Worm (Caenorhabditis elegans) whole organism, L4 larva: Measurements from ENCODE around the gene rga-3.

Source experiments
- F37D6.2 ChIP-seq: sonication (generic microtip); optimal IDR thresholded peaks from 2 replicates; lab custom pipeline; 2016; ENCODE audit warnings: mild to moderate bottlenecking, missing genetic modification characterization, missing compliant biosample characterization
- R02D3.7 ChIP-seq: fragments of 150-350 bp; sonication (generic microtip); optimal IDR thresholded peaks from 3 replicates; lab custom pipeline; 2014; ENCODE audit warnings: missing biosample characterization, missing genetic modification characterization
- T26A8.4 ChIP-seq: fragments of 200-800 bp; sonication (Bioruptor generic); IDR thresholded peaks from 2 replicates; pipeline ENCODE4 v1.3.6; 2022; ENCODE audit warnings: missing genetic modification characterization, missing compliant biosample characterization
- Y105C5A.15 ChIP-seq: fragments of 200-800 bp; sonication (Bioruptor generic); IDR thresholded peaks from 2 replicates; pipeline ENCODE4 v1.3.6; 2022; ENCODE audit warnings: missing genetic modification characterization, missing compliant biosample characterization
- Y5F2A.4 ChIP-seq: fragments of 200-800 bp; sonication (Bioruptor generic); optimal IDR thresholded peaks from 2 replicates; lab custom pipeline; 2018; ENCODE audit warnings: mild to moderate bottlenecking, missing genetic modification characterization, missing compliant biosample characterization
- ZK337.2 ChIP-seq: fragments of 200-800 bp; sonication (Bioruptor generic); IDR thresholded peaks from 2 replicates; pipeline ENCODE4 v1.3.6; 2022; ENCODE audit warnings: missing genetic modification reagents, missing genetic modification characterization, missing compliant biosample characterization
- aha-1 ChIP-seq: fragments of 150-350 bp; peaks from one replicate; lab custom pipeline; 2014; ENCODE audit warnings: missing biosample characterization, missing genetic modification characterization
- ama-1 ChIP-seq: fragments of 150-350 bp; optimal IDR thresholded peaks from 2 replicates; lab custom pipeline; 2014; ENCODE audit warnings: inconsistent platforms, mixed read lengths
- arid-1 ChIP-seq: fragments of 200-800 bp; sonication (Bioruptor generic); conservative IDR thresholded peaks from 2 replicates; pipeline ENCODE4 v1.3.6; 2022; ENCODE audit warnings: missing genetic modification reagents, missing genetic modification characterization, missing compliant biosample characterization
- ceh-20 ChIP-seq: fragments of 200-800 bp; sonication (Bioruptor generic); IDR thresholded peaks from 2 replicates; pipeline ENCODE4 v1.3.6; 2022; ENCODE audit warnings: missing genetic modification reagents, missing genetic modification characterization, missing compliant biosample characterization
- ceh-62 ChIP-seq: sonication (generic microtip); optimal IDR thresholded peaks from 2 replicates; lab custom pipeline; 2017; ENCODE audit warnings: missing biosample characterization, missing genetic modification characterization
- dpl-1 ChIP-seq: fragments of 150-350 bp; optimal IDR thresholded peaks from 2 replicates; lab custom pipeline; 2014; ENCODE audit warnings: missing biosample characterization, missing genetic modification reagents, missing genetic modification characterization
- egl-43 ChIP-seq: fragments of 200-800 bp; sonication (Bioruptor generic); IDR thresholded peaks from 2 replicates; pipeline ENCODE4 v1.3.6; 2022; ENCODE audit warnings: missing genetic modification reagents, missing genetic modification characterization, missing compliant biosample characterization
- gei-8 ChIP-seq: fragments of 200-800 bp; sonication (Bioruptor generic); optimal IDR thresholded peaks from 2 replicates; lab custom pipeline; 2018; ENCODE audit warnings: mild to moderate bottlenecking, missing genetic modification characterization, missing compliant biosample characterization
- hlh-11 ChIP-seq: fragments of 200-800 bp; sonication (Bioruptor generic); optimal IDR thresholded peaks from 2 replicates; lab custom pipeline; 2018; ENCODE audit warnings: mild to moderate bottlenecking, missing genetic modification characterization, missing compliant biosample characterization
- hlh-30 ChIP-seq: sonication (generic microtip); optimal IDR thresholded peaks from 2 replicates; lab custom pipeline; 2017; ENCODE audit warnings: antibody characterized with exemption, mild to moderate bottlenecking, missing genetic modification characterization, missing compliant biosample characterization; ENCODE audit not compliant: insufficient read depth
- hmg-1.1 ChIP-seq: fragments of 200-800 bp; sonication (Bioruptor generic); IDR thresholded peaks from 2 replicates; pipeline ENCODE4 v1.3.6; 2022; ENCODE audit warnings: missing genetic modification reagents, missing genetic modification characterization, missing compliant biosample characterization
- lin-15B ChIP-seq: fragments of 150-350 bp; sonication (generic microtip); optimal IDR thresholded peaks from 3 replicates; lab custom pipeline; 2014; ENCODE audit warnings: missing biosample characterization, missing genetic modification characterization
- lin-38 ChIP-seq: fragments of 200-800 bp; sonication (Bioruptor generic); IDR thresholded peaks from 2 replicates; pipeline ENCODE4 v1.3.6; 2022; ENCODE audit warnings: missing genetic modification reagents, missing genetic modification characterization, missing compliant biosample characterization
- lsy-2 ChIP-seq, 2 experiments: fragments of 150-350 bp in 1 of 2; sonication (generic microtip) in 1 of 2; optimal IDR thresholded peaks; 2 replicates each; lab custom pipeline; 2014 to 2017; ENCODE audit warnings: missing biosample characterization in 2 of 2, missing genetic modification characterization in 2 of 2
- mep-1 ChIP-seq: fragments of 150-350 bp; sonication (generic microtip); optimal IDR thresholded peaks from 3 replicates; lab custom pipeline; 2014; ENCODE audit warnings: missing biosample characterization, missing genetic modification characterization
- mes-2 ChIP-seq: sonication (generic microtip); optimal IDR thresholded peaks from 2 replicates; lab custom pipeline; 2016; ENCODE audit warnings: missing genotype, mild to moderate bottlenecking, missing genetic modification characterization, missing compliant biosample characterization; ENCODE audit not compliant: poor library complexity, severe bottlenecking
- mxl-2 ChIP-seq: fragments of 200-800 bp; sonication (Bioruptor generic); conservative IDR thresholded peaks from 2 replicates; pipeline ENCODE4 v1.3.6; 2022; ENCODE audit warnings: missing genetic modification reagents, missing genetic modification characterization, missing compliant biosample characterization
- nhr-111 ChIP-seq: fragments of 200-800 bp; sonication (Bioruptor generic); optimal IDR thresholded peaks from 2 replicates; lab custom pipeline; 2018; ENCODE audit warnings: mild to moderate bottlenecking, missing genetic modification characterization, missing compliant biosample characterization
- nhr-28 ChIP-seq: fragments of 150-350 bp; optimal IDR thresholded peaks from 2 replicates; lab custom pipeline; 2014; ENCODE audit warnings: missing biosample characterization, missing genetic modification characterization
- nhr-6 ChIP-seq: fragments of 150-350 bp; optimal IDR thresholded peaks from 2 replicates; lab custom pipeline; 2014; ENCODE audit warnings: missing biosample characterization, missing genetic modification characterization
- nhr-76 ChIP-seq: fragments of 150-350 bp; optimal IDR thresholded peaks from 2 replicates; lab custom pipeline; 2014; ENCODE audit warnings: missing biosample characterization, missing genetic modification characterization
- pqm-1 ChIP-seq: sonication (generic microtip); optimal IDR thresholded peaks from 2 replicates; lab custom pipeline; 2017; ENCODE audit warnings: missing biosample characterization, missing genetic modification characterization
- sdz-12 ChIP-seq: fragments of 200-800 bp; sonication (Bioruptor generic); optimal IDR thresholded peaks from 2 replicates; lab custom pipeline; 2018; ENCODE audit warnings: mild to moderate bottlenecking, missing genetic modification characterization, missing compliant biosample characterization
- snpc-1.2 ChIP-seq: fragments of 200-800 bp; sonication (Bioruptor generic); IDR thresholded peaks from 2 replicates; pipeline ENCODE4 v1.3.6; 2022; ENCODE audit warnings: missing genetic modification reagents, missing genetic modification characterization, missing compliant biosample characterization
- snpc-4 ChIP-seq: fragments of 150-350 bp; optimal IDR thresholded peaks from 2 replicates; lab custom pipeline; 2014; ENCODE audit warnings: missing biosample characterization, missing genetic modification characterization
- tag-97 ChIP-seq: fragments of 200-800 bp; sonication (Bioruptor generic); IDR thresholded peaks from 2 replicates; pipeline ENCODE4 v1.3.6; 2022; ENCODE audit warnings: missing genetic modification characterization, missing compliant biosample characterization
- unc-62 ChIP-seq, 3 experiments: fragments of 150-350 bp in 1 of 3; sonication (generic microtip); optimal IDR thresholded peaks in 2 of 3; peaks in 1 of 3; 1 replicate in 1 of 3; 2 replicates in 2 of 3; lab custom pipeline; 2014 to 2017; ENCODE audit warnings: missing biosample characterization in 3 of 3, missing genetic modification characterization in 3 of 3, missing genetic modification reagents in 3 of 3, missing genotype in 1 of 3

The rga-3 gene

DNA sequence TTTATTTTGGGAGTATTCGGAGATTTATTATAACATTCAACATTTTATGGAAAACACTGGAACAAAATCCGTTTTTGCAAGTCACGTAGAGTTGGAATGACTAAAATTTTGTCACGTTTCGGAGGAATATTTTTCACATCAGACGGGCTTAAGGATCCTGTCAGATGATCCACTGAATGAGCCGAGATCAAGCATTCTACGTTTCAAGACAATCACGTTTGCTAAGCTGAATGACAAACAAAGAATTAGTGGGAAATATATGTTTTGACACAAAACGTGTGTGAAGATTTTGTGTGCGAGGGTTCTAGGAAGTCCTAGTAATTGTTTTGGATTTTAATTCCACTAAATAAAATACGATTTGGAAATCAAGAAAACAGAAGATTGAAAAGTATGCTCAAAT, 21.8 kb downstream of the rga-3 start:
- TF ChIP-seq aha-1 (tag; lab: Kevin White, UChicago) (no peak), unc-62 (GFP tag; optimal IDR thresholded peaks at IDR 0.05 in 1 of 2; lab: Kevin White, UChicago) (peak in 1 of 2 experiments; percentile 67), unc-62 (tag; optimal IDR thresholded peaks at IDR 0.05; lab: Kevin White, UChicago) (no peak), ama-1 (lab: Kevin White, UChicago) (no peak), lin-15B (tag; lab: Kevin White, UChicago) (no peak)

DNA sequence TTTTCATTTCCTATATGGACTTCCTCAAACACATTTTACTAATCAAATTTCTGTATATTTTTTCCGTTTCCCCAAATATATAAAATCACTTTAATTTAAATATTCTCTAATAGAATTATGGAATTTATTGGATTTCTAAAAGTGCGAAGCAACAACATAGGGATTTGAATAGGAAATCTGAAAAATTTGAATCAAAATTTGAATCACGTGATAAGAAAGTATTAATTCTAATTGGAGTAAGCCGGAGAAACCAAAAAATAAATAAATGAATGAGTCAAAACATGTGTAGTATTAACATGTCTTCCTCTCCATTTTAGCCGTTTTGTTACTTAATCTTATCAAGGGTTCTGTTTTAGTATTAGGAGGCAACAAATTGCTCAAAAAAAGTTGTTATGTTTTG, 23.6 kb downstream of the rga-3 start:
- no peak for TF ChIP-seq nhr-111 (GFP tag; lab: Kevin White, UChicago)
- no peak for TF ChIP-seq mxl-2 (GFP tag; lab: Robert Waterston, UW)
- no peak for TF ChIP-seq hmg-1.1 (GFP tag; lab: Robert Waterston, UW)
- TF ChIP-seq mep-1 (tag; lab: Kevin White, UChicago) = no peak
- TF ChIP-seq aha-1 (tag; lab: Kevin White, UChicago) = no peak
- TF ChIP-seq nhr-6 (tag; lab: Kevin White, UChicago) = no peak
- TF ChIP-seq Y5F2A.4 = no peak
- TF ChIP-seq T26A8.4 (GFP tag; lab: Robert Waterston, UW) = no peak
- no peak for TF ChIP-seq nhr-76 (tag; lab: Kevin White, UChicago)
- no peak for TF ChIP-seq tag-97 (GFP tag; lab: Robert Waterston, UW)
- no peak for TF ChIP-seq dpl-1
- TF ChIP-seq R02D3.7 (tag; lab: Kevin White, UChicago) = no peak
- TF ChIP-seq gei-8 (GFP tag; lab: Kevin White, UChicago) = no peak
- no peak for TF ChIP-seq arid-1 (GFP tag; lab: Robert Waterston, UW)

DNA sequence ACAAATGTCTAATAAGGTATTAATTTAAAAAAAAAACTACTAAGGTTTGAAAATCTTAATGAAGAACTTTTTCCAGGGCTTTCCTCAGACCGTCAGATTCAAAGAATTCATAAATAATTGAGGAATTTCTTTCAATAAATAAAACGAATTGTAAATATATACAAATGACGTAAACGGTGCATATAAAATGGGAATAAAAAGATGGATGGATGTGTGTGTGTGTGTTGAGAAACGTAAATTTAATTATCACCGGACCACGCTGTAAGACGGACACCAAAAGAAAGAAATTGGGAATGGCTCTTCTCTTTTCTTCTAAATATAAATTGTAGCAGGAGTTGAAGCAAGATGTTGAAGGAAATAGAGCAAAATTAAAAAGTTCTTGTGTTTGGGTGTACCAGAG, 28.6 kb downstream of the rga-3 start:
- TF ChIP-seq unc-62 (GFP tag; optimal IDR thresholded peaks at IDR 0.05 in 1 of 2; lab: Kevin White, UChicago) (peak in 1 of 2 experiments; percentile 33), unc-62 (tag; optimal IDR thresholded peaks at IDR 0.05; lab: Kevin White, UChicago) (no peak), lsy-2 (tag; optimal IDR thresholded peaks at IDR 0.05; lab: Kevin White, UChicago) (no peak), snpc-4 (tag; lab: Kevin White, UChicago) (no peak)

ce11 chrV:5747519-5747918, 29.8 kb downstream of the rga-3 start, which contains the start of gene acds-10:
Gene acds-10, plus strand, starts transcription at chrV:5747819.
- TF ChIP-seq snpc-1.2 (GFP tag; lab: Robert Waterston, UW) (no peak), hlh-11 (tag; lab: Kevin White, UChicago) (no peak), ceh-62 (tag; lab: Kevin White, UChicago) (no peak), lin-38 (no peak), pqm-1 (peak; percentile 6), Y105C5A.15 (no peak), egl-43 (no peak), hlh-30 (no peak), ama-1 (lab: Kevin White, UChicago) (no peak), nhr-28 (tag; lab: Kevin White, UChicago) (peak; percentile 44)

- TF ChIP-seq F37D6.2 = no peak
- no peak for TF ChIP-seq ceh-20
- TF ChIP-seq mes-2 (tag; lab: Kevin White, UChicago) = no peak
- TF ChIP-seq lsy-2 (tag; optimal IDR thresholded peaks at IDR 0.05; lab: Kevin White, UChicago) = no peak
- TF ChIP-seq ZK337.2 (GFP tag; lab: Robert Waterston, UW) = no peak
- TF ChIP-seq gei-8 (GFP tag; lab: Kevin White, UChicago) = no peak
- TF ChIP-seq sdz-12 (GFP tag; lab: Kevin White, UChicago) = no peak
These were observed 35.7 kb downstream of the rga-3 start, which contains the start of gene pgph-1 for ce11 chrV:5753432-5753831. Gene pgph-1, minus strand, starts transcription at chrV:5753532.
